Fruit fly (Drosophila melanogaster) whole organism, pupa: ENCODE results near the gene Fuca.

ENCODE experiments used
- CG10348 ChIP-seq: fragments of 200-800 bp; sonication (Bioruptor generic); IDR thresholded peaks from 2 replicates; pipeline ENCODE4 v1.3.6; 2022; ENCODE audit warnings: missing biosample characterization, missing genetic modification characterization
- CG12605 ChIP-seq: fragments of 200-800 bp; sonication (Bioruptor generic); IDR thresholded peaks from 2 replicates; pipeline ENCODE4 v1.3.6; 2022; ENCODE audit warnings: missing biosample characterization, missing genetic modification characterization
- CG14655 ChIP-seq: fragments of 200-800 bp; sonication (Bioruptor generic); optimal IDR thresholded peaks from 3 replicates; lab custom pipeline; 2017; ENCODE audit warnings: mild to moderate bottlenecking, missing biosample characterization, missing genetic modification reagents, missing genetic modification characterization
- CG17806 ChIP-seq: fragments of 200-800 bp; sonication (Bioruptor generic); optimal IDR thresholded peaks from 2 replicates; lab custom pipeline; 2018; ENCODE audit warnings: missing biosample characterization, mild to moderate bottlenecking, missing genetic modification characterization, moderate library complexity
- CG8159 ChIP-seq: fragments of 200-800 bp; sonication (Bioruptor generic); optimal IDR thresholded peaks from 3 replicates; lab custom pipeline; 2018; ENCODE audit warnings: missing biosample characterization, mild to moderate bottlenecking, missing genetic modification characterization, moderate library complexity
- EcR ChIP-seq: fragments of 200-800 bp; sonication (Bioruptor generic); optimal IDR thresholded peaks from 3 replicates; lab custom pipeline; 2019; ENCODE audit warnings: missing biosample characterization, missing genetic modification characterization, mild to moderate bottlenecking, moderate library complexity, missing genetic modification reagents
- Pif1A ChIP-seq: fragments of 200-800 bp; sonication (Bioruptor generic); optimal IDR thresholded peaks from 3 replicates; lab custom pipeline; 2016; ENCODE audit warnings: missing biosample characterization, missing genetic modification characterization
- Pif1B ChIP-seq: fragments of 200-800 bp; sonication (Bioruptor generic); optimal IDR thresholded peaks from 3 replicates; lab custom pipeline; 2016; ENCODE audit warnings: missing biosample characterization, missing genetic modification characterization
- Snoo ChIP-seq: fragments of 200-800 bp; sonication (Bioruptor generic); optimal IDR thresholded peaks from 3 replicates; lab custom pipeline; 2017; ENCODE audit warnings: missing biosample characterization, mild to moderate bottlenecking, missing genetic modification characterization, inconsistent platforms

DNA sequence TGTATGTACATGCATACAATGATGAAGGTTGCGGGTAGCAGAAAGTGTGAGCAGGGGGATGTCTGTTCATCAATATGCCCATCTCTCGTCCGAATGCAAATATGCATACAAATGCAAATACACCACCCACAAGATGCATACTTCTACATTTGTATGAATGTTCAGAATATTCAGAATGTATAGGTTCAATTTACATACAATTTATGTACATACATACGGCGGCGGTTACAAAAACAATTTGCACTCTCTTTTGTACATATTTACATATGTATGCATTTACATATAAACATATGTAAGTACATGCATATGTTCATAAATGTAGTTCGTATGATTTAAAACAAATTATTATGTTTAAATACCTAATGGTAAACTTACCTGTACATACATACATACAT is 30.6 kb downstream of the Fuca start:
- TF ChIP-seq CG14655 (GFP tag; lab: Kevin White, UChicago): no peak
- TF ChIP-seq Pif1A (GFP tag; lab: Kevin White, UChicago): no peak
- no peak for TF ChIP-seq Snoo (tag; lab: Kevin White, UChicago)
- TF ChIP-seq EcR (GFP tag; lab: Kevin White, UChicago): no peak
- no peak for TF ChIP-seq Pif1B (GFP tag; lab: Kevin White, UChicago)
- no peak for TF ChIP-seq CG17806 (tag; lab: Kevin White, UChicago)
- TF ChIP-seq CG12605 (GFP tag; lab: Robert Waterston, UW): no peak
- TF ChIP-seq CG8159: no peak
- TF ChIP-seq CG10348: no peak
